Fruit fly (Drosophila melanogaster) S2 (cell line): Measurements from ENCODE around the gene CG7685.

Experiments used
- CG8478 ChIP-seq: fragments of >200 bp; optimal IDR thresholded peaks from 2 replicates; lab custom pipeline; 2018
- CTCF ChIP-seq, 2 experiments: fragments of >200 bp; optimal IDR thresholded peaks; 2 replicates each; lab custom pipeline; 2018

Gene CG7685

DNA sequence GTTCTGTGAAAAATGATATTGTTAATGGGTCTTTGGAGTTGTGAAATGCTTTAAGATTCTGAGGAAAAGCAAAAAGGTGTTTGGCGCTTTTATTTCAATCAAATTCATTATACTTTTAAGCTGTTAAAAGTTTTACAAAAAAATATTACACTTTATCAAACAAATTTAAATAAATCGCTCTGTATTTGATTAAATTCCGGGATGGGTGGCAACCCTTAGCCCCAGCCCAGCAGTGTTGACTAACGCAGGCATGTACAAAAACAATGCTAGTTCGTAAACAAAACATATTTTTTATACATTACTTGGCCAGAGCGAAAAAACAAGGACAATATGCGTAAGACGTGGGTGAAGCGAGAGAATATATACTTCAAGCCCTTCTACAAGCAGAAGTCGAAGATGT lies at the start of gene CG7685:
Gene CG7685, plus strand, starts transcription at position 228 of the 400 bp plus-strand sequence.
- no peak for TF ChIP-seq CG8478 (lab: Kevin White, UChicago)
- no peak for TF ChIP-seq CTCF (optimal IDR thresholded peaks at IDR 0.05; lab: Kevin White, UChicago)

DNA sequence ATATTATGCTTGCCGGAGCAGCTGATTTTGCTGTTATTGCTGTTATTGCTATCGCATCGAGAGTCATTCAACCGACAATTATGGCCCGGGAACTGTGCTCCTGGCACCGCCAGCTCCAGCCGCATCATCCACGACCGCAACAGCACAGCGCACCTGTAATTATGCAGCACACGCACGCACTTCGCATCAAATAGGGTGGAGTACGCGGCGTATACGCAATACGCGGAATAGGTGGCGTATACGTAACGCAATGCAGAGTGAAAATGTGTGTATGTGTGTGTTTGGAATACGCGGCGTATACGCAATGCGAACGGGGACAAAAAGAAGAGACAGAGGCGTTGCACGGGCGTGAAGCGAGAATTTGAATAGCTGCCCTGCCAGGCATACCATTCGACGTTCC lies 49.0 kb upstream of the CG7685 start:
- TF ChIP-seq CG8478 (lab: Kevin White, UChicago) = no peak
- no peak for TF ChIP-seq CTCF (optimal IDR thresholded peaks at IDR 0.05; lab: Kevin White, UChicago)

DNA sequence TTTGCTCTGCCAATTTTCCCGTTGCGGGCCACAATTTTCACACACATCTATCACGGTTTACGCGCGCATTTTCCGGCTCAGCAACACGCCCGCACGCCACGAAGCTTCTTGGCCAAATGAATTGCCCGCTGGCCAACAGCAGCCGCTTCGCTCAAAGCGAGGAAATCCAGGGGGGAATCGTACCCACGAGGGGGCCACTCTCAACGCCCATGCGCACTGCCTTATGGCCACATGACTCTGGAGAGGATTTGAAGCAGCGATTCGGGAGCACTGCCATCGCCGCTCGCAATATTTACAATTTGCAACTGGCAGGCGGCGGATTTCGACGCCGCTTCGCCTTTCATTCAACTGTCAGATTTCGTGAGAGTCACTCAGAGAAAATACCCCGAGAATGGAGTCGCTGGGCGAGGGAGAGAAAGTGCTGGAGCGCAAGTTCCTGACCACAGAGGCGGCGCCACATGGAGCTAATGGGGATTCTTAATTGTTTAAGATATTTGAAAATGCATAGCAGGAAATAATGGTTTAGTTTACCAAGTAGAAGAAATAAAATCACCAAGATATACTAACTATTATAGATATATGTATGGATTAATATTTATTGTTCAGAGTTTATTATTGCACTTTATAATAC lies 44.0 kb upstream of the CG7685 start, which contains the start of gene CG15803:
Gene CG15803, minus strand, starts transcription at position 99 of the 631 bp plus-strand sequence.
- no peak for TF ChIP-seq CTCF (optimal IDR thresholded peaks at IDR 0.05; lab: Kevin White, UChicago)
- no peak for TF ChIP-seq CG8478 (lab: Kevin White, UChicago)

DNA sequence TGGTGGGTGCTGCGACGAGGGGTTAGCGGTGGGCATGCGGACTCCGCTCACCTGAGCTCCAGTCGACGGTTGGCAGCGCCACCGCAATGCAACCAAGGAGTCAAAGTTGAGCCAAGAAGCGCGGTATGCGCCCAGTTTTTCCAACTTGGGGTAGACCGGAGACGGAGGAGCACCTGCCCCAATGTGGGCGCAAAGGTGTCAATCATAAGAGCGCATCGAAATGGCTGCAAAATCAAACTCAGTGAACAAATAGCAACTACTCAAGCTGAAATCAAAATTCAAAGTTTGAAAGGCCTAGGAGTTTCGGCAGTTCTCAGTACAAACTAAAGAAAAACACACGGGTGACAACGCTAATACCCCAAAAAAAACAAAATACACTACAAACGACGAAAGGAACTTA lies 43.0 kb upstream of the CG7685 start, which contains the start of gene hmw:
Gene hmw, plus strand, starts transcription at position 301 of the 400 bp plus-strand sequence.
- TF ChIP-seq CG8478 (lab: Kevin White, UChicago) (no peak), CTCF (optimal IDR thresholded peaks at IDR 0.05; lab: Kevin White, UChicago) (no peak)

DNA sequence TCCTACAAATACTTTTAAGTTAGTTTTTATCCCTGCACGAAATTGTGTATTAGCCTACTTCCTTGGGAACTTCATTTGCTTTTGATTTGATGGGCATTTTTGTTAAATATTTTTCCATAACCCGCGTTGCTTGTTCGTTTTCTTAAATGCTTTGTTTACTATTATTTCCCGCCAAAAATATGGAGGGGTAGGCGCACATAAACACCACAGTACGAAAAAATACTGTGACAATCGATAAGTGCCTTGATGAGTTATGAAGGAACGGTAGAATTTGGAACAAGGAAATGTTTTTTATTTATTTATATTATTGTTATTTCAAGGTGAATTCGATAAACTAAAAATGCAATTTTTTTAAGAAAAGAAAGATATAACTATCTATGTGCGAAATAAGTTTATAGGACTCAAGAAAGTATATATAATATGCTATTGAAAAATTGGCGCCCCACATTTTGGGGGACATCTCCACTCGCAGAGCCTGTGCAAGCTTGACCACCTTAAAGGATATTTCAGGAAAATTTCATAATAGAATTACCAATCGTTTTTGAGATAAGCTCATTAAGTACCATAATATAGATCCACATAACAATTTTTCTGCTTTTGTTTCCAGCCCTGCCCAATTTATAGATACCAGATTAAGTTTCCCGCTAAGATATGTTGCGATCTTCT lies 38.6 kb upstream of the CG7685 start, which contains the start of the genes WRNexo and Nup43:
Gene WRNexo, minus strand, starts transcription at position 185 of the 666 bp plus-strand sequence.
Gene Nup43, plus strand, starts transcription at position 661 of the 666 bp plus-strand sequence.
- TF ChIP-seq CG8478 (lab: Kevin White, UChicago) = no peak
- no peak for TF ChIP-seq CTCF (optimal IDR thresholded peaks at IDR 0.05; lab: Kevin White, UChicago)

DNA sequence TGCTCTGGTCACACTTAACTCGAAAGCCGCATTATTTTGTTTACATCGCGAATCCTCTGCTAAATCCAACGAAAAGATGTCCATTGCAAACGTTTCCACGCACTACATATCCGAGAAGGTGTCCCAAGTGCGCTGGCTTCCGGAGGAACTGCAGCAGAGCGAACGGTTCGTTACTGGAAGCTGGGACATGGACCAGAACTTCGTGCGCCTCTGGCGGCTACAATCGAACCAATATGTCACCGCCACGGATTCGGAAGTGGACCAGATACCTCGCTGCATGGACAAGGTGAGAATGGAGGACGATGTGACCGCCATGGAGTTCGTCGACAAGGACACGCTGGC lies 38.1 kb upstream of the CG7685 start:
- TF ChIP-seq CTCF (optimal IDR thresholded peaks at IDR 0.05; lab: Kevin White, UChicago) (no peak), CG8478 (lab: Kevin White, UChicago) (no peak)

DNA sequence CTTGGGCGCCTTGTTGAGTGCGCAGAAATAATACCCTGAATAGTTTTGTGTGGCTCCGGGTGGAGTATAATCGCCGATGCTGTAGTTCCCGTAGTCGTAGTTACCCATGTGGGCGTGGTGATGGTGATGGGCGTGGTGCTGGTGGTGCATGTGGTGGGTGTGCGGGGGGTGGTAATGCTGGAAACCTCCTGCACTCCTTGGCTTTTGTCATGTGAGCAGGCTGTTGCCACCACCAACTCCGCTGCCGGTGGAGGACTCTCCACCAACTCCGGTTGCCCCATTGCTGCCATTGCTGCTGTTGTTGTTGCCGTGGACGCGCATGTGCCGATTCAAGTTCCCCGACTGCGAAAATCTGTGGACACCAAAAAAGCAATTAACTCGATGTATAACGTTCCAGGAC lies 36.1 kb upstream of the CG7685 start:
- TF ChIP-seq CTCF (optimal IDR thresholded peaks at IDR 0.05; lab: Kevin White, UChicago) (no peak), CG8478 (lab: Kevin White, UChicago) (no peak)

DNA sequence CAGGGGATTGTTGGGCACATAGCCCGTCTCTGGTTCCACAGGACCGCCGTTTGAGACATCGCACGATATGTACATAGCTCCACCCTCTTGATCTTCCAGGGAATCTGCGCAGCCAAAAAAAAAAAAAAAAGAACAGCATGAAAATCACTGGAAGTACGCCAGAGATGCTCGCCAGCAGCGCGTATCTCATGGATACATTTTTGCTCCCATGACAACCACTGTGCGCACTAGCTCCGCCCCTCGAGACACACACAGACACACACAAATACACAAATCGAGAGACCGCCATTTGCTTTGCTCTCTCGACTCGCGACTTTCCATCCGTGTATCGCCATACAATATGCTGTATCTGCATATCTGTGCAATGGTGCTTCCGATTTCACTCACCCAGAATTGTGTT lies 33.4 kb upstream of the CG7685 start:
- TF ChIP-seq CTCF (optimal IDR thresholded peaks at IDR 0.05; lab: Kevin White, UChicago) (no peak), CG8478 (lab: Kevin White, UChicago) (no peak)

DNA sequence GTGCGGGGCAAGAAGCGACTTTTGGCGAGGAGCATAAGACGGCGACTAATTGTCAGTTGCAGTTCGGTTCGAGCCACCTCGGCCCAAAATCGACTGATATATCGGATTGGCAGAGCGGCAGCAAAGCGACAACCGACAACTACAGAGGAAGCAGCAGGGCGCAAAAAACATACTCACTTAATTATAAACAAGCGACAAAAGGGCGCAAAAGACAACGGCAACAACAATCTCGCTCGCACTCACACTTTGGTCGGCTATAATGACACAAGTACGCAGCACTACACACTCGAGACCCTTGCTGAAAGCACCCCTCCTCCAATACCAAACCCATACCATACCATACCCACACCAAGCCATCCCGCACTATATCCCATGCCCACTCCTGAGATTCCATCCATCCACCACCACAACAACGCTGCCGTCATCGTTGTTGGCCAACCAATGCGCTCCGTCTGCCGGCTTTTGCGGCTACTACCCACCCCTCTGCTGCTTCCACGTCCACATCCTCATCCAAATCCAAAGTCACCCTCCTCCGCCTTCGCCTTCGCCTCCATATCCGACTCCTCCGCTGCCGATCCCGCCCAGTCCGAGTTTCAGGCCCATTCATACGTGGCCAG lies 31.9 kb upstream of the CG7685 start, which contains the start of gene gl:
Gene gl, minus strand, starts transcription at position 51 of the 617 bp plus-strand sequence.
- TF ChIP-seq CG8478 (lab: Kevin White, UChicago) (no peak), CTCF (optimal IDR thresholded peaks at IDR 0.05; lab: Kevin White, UChicago) (no peak)

DNA sequence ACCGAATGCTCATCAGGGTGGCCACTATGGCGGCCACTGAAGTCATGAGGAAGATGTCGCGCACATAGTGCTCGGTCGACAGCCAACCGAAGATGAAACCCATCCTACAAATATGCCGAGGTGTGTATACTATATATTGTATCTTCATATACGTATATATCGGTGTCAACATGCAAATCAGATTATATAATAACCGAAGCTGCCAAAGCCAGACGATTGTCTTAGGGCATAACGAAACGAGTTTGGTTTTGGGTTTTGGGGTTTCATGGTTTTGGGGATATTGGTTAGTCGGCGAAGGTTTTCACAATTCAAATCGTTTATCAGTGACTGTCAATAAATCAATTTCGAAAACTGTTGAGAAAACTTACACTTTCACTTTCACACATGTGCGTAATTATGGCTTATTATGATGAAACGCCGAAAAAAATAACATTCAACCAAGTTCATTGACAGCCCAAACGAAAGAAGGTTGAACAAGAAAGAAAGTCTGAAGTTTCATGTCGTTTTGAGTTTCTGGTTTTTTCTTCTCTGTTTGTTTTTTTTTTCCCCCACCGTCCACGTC lies 24.4 kb upstream of the CG7685 start:
- TF ChIP-seq CTCF (optimal IDR thresholded peaks at IDR 0.05; lab: Kevin White, UChicago) (no peak), CG8478 (lab: Kevin White, UChicago) (no peak)

DNA sequence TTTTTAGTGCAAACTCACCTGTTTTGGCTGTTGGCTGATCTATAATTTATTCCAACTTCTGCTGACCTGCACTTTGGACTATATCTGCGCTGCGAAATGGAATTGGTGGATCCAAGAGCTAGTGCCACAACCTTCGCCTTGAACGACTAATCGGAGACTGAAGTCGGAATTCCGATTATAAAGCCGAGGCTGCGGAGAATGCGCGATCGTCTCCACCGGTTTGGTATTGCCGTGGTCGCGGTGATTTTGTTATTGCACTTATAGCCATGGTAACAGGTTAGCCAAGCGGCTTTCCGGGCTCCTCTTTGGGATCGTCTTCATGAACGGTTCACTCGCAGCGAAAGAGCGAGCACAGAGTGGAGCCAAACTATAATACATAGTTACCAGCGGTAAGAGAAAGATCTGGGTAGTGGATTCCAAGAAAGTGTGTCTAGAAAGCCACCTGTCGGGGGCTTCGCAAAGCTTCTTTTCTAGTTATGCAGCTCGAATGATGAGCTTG lies 23.7 kb upstream of the CG7685 start, which contains the start of gene CG7675:
Gene CG7675, minus strand, starts transcription at position 165 of the 499 bp plus-strand sequence.
- TF ChIP-seq CTCF (optimal IDR thresholded peaks at IDR 0.05; lab: Kevin White, UChicago) (peak in 1 of 2 experiments; percentile 34), CG8478 (lab: Kevin White, UChicago) (no peak)

DNA sequence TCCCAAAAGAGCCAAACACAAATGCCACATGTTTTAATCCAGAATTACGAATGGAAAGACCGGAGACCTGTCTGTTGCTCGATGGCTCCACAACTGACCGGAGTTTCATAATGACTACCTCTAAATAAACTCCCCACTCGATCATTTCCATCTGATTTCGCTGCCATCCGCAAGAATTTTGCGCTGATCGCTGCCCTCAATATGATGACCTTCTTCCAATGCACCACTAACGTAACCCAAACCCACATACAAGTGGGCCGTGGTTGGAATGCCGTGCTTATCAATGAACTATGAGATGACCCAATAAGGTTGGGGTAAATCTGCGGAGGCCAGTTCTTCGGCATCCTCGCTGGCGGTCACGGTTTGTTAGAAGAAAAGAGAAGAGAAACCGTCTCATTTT lies 19.8 kb upstream of the CG7685 start, which contains the start of gene CG14309:
Gene CG14309, minus strand, starts transcription at position 101 of the 400 bp plus-strand sequence.
- TF ChIP-seq CG8478 (lab: Kevin White, UChicago) (no peak), CTCF (optimal IDR thresholded peaks at IDR 0.05; lab: Kevin White, UChicago) (no peak)

DNA sequence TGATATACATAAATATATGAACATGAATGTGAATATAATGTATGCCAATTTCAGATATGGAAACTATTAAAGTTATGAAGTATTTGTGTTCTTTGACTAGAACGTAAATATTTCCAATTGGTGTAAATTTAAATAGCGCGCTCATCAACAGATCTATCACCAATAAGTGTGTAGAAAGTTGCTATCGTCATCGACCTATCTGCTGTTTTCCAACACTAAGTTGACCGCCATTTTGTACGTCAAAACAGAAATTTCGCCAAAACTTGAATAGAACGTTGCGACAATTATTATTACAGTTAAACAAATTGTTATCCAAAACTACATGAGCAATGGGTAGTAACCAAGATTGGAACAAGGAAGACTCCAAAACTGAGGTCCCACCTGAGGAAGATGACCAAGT lies 19.1 kb upstream of the CG7685 start, which contains the start of gene cona:
Gene cona, plus strand, starts transcription at position 236 of the 400 bp plus-strand sequence.
- no peak for TF ChIP-seq CTCF (optimal IDR thresholded peaks at IDR 0.05; lab: Kevin White, UChicago)
- TF ChIP-seq CG8478 (lab: Kevin White, UChicago) = no peak

DNA sequence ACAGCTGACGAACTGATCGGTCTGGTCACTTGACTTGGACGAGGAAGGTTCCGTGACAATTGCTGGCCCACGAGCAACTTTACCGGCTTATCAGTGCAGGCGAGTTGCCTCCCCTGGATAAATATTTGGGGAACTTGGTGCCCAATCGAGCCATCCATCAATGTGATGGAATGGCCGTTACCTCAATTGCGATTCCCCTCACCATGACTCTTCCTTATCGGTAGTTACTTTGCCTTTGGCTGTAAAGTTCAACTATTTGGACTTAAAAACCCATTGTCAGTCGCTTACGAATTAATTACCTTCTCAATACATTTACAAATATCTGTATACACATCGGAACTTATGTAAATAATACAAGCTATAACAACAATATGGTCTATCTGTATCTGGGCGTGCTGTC lies 14.9 kb upstream of the CG7685 start, which contains the start of gene Vha100-4:
Gene Vha100-4, minus strand, starts transcription at position 16 of the 400 bp plus-strand sequence.
- no peak for TF ChIP-seq CG8478 (lab: Kevin White, UChicago)
- no peak for TF ChIP-seq CTCF (optimal IDR thresholded peaks at IDR 0.05; lab: Kevin White, UChicago)
